Worm (Caenorhabditis elegans): Measurements from ENCODE around the gene T11F9.21.

The T11F9.21 gene

ce11 chrV:11521448-11521847, 28.9 kb downstream of the T11F9.21 start, which contains the start of gene pafo-1 (continued):
- TF ChIP-seq odd-2 (tag; optimal IDR thresholded peaks at IDR 0.05) (no peak), hlh-13 (GFP tag; optimal IDR thresholded peaks at IDR 0.05) (no peak), zip-5 (tag; optimal IDR thresholded peaks at IDR 0.05) (peak; percentile 9), ceh-19 (GFP tag; optimal IDR thresholded peaks at IDR 0.05) (no peak), pax-1 (tag; optimal IDR thresholded peaks at IDR 0.05) (no peak), ceh-22 (tag; optimal IDR thresholded peaks at IDR 0.05) (no peak), che-1 (tag; optimal IDR thresholded peaks at IDR 0.05) (peak; percentile 63), fax-1 (tag; optimal IDR thresholded peaks at IDR 0.05) (no peak), pag-3 (tag; optimal IDR thresholded peaks at IDR 0.05; ENCODE audit: borderline replicate concordance) (no peak), ceh-18 (tag; optimal IDR thresholded peaks at IDR 0.05) (peak; percentile 30), hlh-30 (tag; optimal IDR thresholded peaks at IDR 0.05; ENCODE audit: insufficient read depth) (peak; percentile 29), ttx-3 (tag; optimal IDR thresholded peaks at IDR 0.05) (peak; percentile 12), ceh-24 (tag; optimal IDR thresholded peaks at IDR 0.05) (no peak), pha-2 (tag; optimal IDR thresholded peaks at IDR 0.05) (no peak), F13H6.1 (tag; optimal IDR thresholded peaks at IDR 0.05) (no peak), tbx-7 (tag; optimal IDR thresholded peaks at IDR 0.05) (peak; percentile 16), ceh-31 (tag; optimal IDR thresholded peaks at IDR 0.05) (peak; percentile 43), ahr-1 (tag; optimal IDR thresholded peaks at IDR 0.05) (no peak), unc-3 (GFP tag; conservative IDR thresholded peaks at IDR 0.05) (peak; percentile 50; the same call in 1 of the 2 replicates), unc-3 (tag; optimal IDR thresholded peaks at IDR 0.05) (peak; percentile 49), ref-2 (tag; optimal IDR thresholded peaks at IDR 0.05) (no peak), nfya-1 (tag; optimal IDR thresholded peaks at IDR 0.05) (peak; percentile 73), pha-4 (tag; optimal IDR thresholded peaks at IDR 0.05) (no peak), ceh-48 (tag; optimal IDR thresholded peaks at IDR 0.05) (peak; percentile 33), ceh-45 (GFP tag; IDR thresholded peaks at IDR 0.05) (no peak), syd-9 (tag; optimal IDR thresholded peaks at IDR 0.05) (no peak), pros-1 (tag; optimal IDR thresholded peaks at IDR 0.05) (no peak), elt-2 (tag; optimal IDR thresholded peaks at IDR 0.05) (peak; percentile 74), madf-2 (tag; optimal IDR thresholded peaks at IDR 0.05) (peak; percentile 42), unc-42 (tag; optimal IDR thresholded peaks at IDR 0.05) (no peak), K09A11.1 (tag; optimal IDR thresholded peaks at IDR 0.05; ENCODE audit: insufficient read depth) (peak; percentile 33), hlh-8 (tag; optimal IDR thresholded peaks at IDR 0.05) (no peak), nhr-11 (tag; optimal IDR thresholded peaks at IDR 0.05) (no peak), ets-4 (tag; optimal IDR thresholded peaks at IDR 0.05) (peak; percentile 9), ztf-16 (tag; optimal IDR thresholded peaks at IDR 0.05) (peak; percentile 57), dmd-4 (tag; optimal IDR thresholded peaks at IDR 0.05; ENCODE audit: borderline replicate concordance) (no peak), fkh-6 (tag; optimal IDR thresholded peaks at IDR 0.05) (no peak), ceh-14 (tag; optimal IDR thresholded peaks at IDR 0.05) (peak; percentile 36), sox-4 (tag; optimal IDR thresholded peaks at IDR 0.05) (peak; percentile 34), ceh-6 (GFP tag; optimal IDR thresholded peaks at IDR 0.05) (no peak), ama-1 (optimal IDR thresholded peaks at IDR 0.05) (no peak), lin-11 (tag; optimal IDR thresholded peaks at IDR 0.05) (peak; percentile 40), elt-4 (tag; optimal IDR thresholded peaks at IDR 0.05) (no peak), pqm-1 (tag; optimal IDR thresholded peaks at IDR 0.05) (no peak), pat-9 (tag; optimal IDR thresholded peaks at IDR 0.05) (peak; percentile 32), unc-55 (GFP tag; optimal IDR thresholded peaks at IDR 0.05) (peak; percentile 53), K02D7.2 (tag; optimal IDR thresholded peaks at IDR 0.05) (no peak), Y22D7AL.16 (tag; optimal IDR thresholded peaks at IDR 0.05) (no peak)
